Worm (Caenorhabditis elegans) whole organism, L3 larva: Measurements from ENCODE around the gene K07E8.6.

ENCODE experiments used
- R02D3.7 ChIP-seq: fragments of 150-350 bp; optimal IDR thresholded peaks from 2 replicates; lab custom pipeline; 2014; ENCODE audit warnings: missing biosample characterization, missing genetic modification characterization
- ZK546.5 ChIP-seq: sonication (generic microtip); optimal IDR thresholded peaks from 2 replicates; lab custom pipeline; 2017; ENCODE audit warnings: missing biosample characterization, missing genetic modification characterization
- aly-2 ChIP-seq: fragments of 150-350 bp; optimal IDR thresholded peaks from 2 replicates; lab custom pipeline; 2014; ENCODE audit warnings: missing biosample characterization, missing genetic modification characterization
- ceh-16 ChIP-seq: sonication (generic microtip); optimal IDR thresholded peaks from 2 replicates; lab custom pipeline; 2017; ENCODE audit warnings: missing biosample characterization, missing genetic modification characterization
- ceh-28 ChIP-seq: fragments of 150-350 bp; optimal IDR thresholded peaks from 2 replicates; lab custom pipeline; 2014; ENCODE audit warnings: missing biosample characterization, missing genetic modification reagents, missing genetic modification characterization
- ceh-82 ChIP-seq: fragments of 150-350 bp; optimal IDR thresholded peaks from 2 replicates; lab custom pipeline; 2014; ENCODE audit warnings: missing biosample characterization, missing genetic modification characterization
- ceh-9 ChIP-seq: sonication (generic microtip); optimal IDR thresholded peaks from 2 replicates; lab custom pipeline; 2018; ENCODE audit warnings: missing biosample characterization, missing genetic modification characterization
- daf-12 ChIP-seq: fragments of 150-350 bp; optimal IDR thresholded peaks from 2 replicates; lab custom pipeline; 2014; ENCODE audit warnings: missing biosample characterization, missing genetic modification reagents, missing genetic modification characterization
- egl-27 ChIP-seq: sonication (generic microtip); optimal IDR thresholded peaks from 4 replicates; lab custom pipeline; 2017; ENCODE audit warnings: missing biosample characterization, missing genetic modification reagents, missing genetic modification characterization
- egl-5 ChIP-seq: fragments of 150-350 bp; optimal IDR thresholded peaks from 2 replicates; lab custom pipeline; 2017; ENCODE audit warnings: missing biosample characterization, missing genetic modification reagents, missing genetic modification characterization, inconsistent platforms
- elt-2 ChIP-seq: sonication (generic microtip); optimal IDR thresholded peaks from 2 replicates; lab custom pipeline; 2016; ENCODE audit warnings: missing genetic modification reagents, mild to moderate bottlenecking, missing genetic modification characterization, missing compliant biosample characterization
- elt-3 ChIP-seq, 3 experiments: fragments of 150-350 bp in 1 of 3; sonication (generic microtip) in 2 of 3; optimal IDR thresholded peaks; 2 replicates in 2 of 3; 4 replicates in 1 of 3; lab custom pipeline; 2014 to 2017; ENCODE audit warnings: missing biosample characterization in 3 of 3, missing genetic modification characterization in 3 of 3
- eor-1 ChIP-seq, 2 experiments: fragments of 150-350 bp; optimal IDR thresholded peaks; 2 replicates each; lab custom pipeline; 2014 to 2018; ENCODE audit warnings: missing biosample characterization in 2 of 2, missing genetic modification characterization in 2 of 2
- fkh-10 ChIP-seq: sonication (generic microtip); optimal IDR thresholded peaks from 2 replicates; lab custom pipeline; 2017; ENCODE audit warnings: missing biosample characterization, missing genetic modification reagents, missing genetic modification characterization
- fkh-2 ChIP-seq: fragments of 150-350 bp; optimal IDR thresholded peaks from 2 replicates; lab custom pipeline; 2014; ENCODE audit warnings: missing biosample characterization, missing genetic modification reagents, missing genetic modification characterization
- fos-1 ChIP-seq: fragments of 150-350 bp; optimal IDR thresholded peaks from 2 replicates; lab custom pipeline; 2014; ENCODE audit warnings: missing biosample characterization, missing genetic modification characterization
- hmg-11 ChIP-seq: sonication (generic microtip); optimal IDR thresholded peaks from 2 replicates; lab custom pipeline; 2016; ENCODE audit warnings: missing genetic modification characterization, missing compliant biosample characterization
- jun-1 ChIP-seq: fragments of 150-350 bp; optimal IDR thresholded peaks from 2 replicates; lab custom pipeline; 2014; ENCODE audit warnings: missing biosample characterization, missing genetic modification reagents, missing genetic modification characterization
- lin-15B ChIP-seq: fragments of 150-350 bp; optimal IDR thresholded peaks from 2 replicates; lab custom pipeline; 2014; ENCODE audit warnings: missing biosample characterization, missing genetic modification characterization
- lin-39 ChIP-seq: fragments of 150-350 bp; optimal IDR thresholded peaks from 2 replicates; lab custom pipeline; 2018; ENCODE audit warnings: missing biosample characterization, missing genetic modification reagents, missing genetic modification characterization
- lsy-12 ChIP-seq: sonication (generic microtip); optimal IDR thresholded peaks from 2 replicates; lab custom pipeline; 2016; ENCODE audit warnings: mild to moderate bottlenecking, missing genetic modification characterization, missing compliant biosample characterization
- mdl-1 ChIP-seq: fragments of 150-350 bp; optimal IDR thresholded peaks from 2 replicates; lab custom pipeline; 2014; ENCODE audit warnings: missing biosample characterization, missing genetic modification characterization
- mml-1 ChIP-seq: fragments of 150-350 bp; sonication (generic microtip); optimal IDR thresholded peaks from 3 replicates; lab custom pipeline; 2014; ENCODE audit warnings: missing biosample characterization, missing genetic modification characterization
- nfya-1 ChIP-seq: sonication (generic microtip); optimal IDR thresholded peaks from 2 replicates; lab custom pipeline; 2017; ENCODE audit warnings: missing genetic modification characterization, mild to moderate bottlenecking, missing compliant biosample characterization, antibody characterized with exemption, moderate library complexity; ENCODE audit not compliant: insufficient read depth
- nhr-11 ChIP-seq: fragments of 150-350 bp; optimal IDR thresholded peaks from 2 replicates; lab custom pipeline; 2014; ENCODE audit warnings: missing biosample characterization, missing genetic modification characterization
- nhr-23 ChIP-seq: fragments of 150-350 bp; optimal IDR thresholded peaks from 2 replicates; lab custom pipeline; 2014; ENCODE audit warnings: missing biosample characterization, missing genetic modification reagents, missing genetic modification characterization
- nhr-237 ChIP-seq: fragments of 150-350 bp; optimal IDR thresholded peaks from 2 replicates; lab custom pipeline; 2014; ENCODE audit warnings: missing biosample characterization, missing genetic modification characterization
- nhr-25 ChIP-seq: sonication (generic microtip); optimal IDR thresholded peaks from 2 replicates; lab custom pipeline; 2017; ENCODE audit warnings: missing biosample characterization, missing genetic modification characterization
- nhr-28 ChIP-seq: fragments of 150-350 bp; optimal IDR thresholded peaks from 2 replicates; lab custom pipeline; 2014; ENCODE audit warnings: missing biosample characterization, missing genetic modification characterization
- nhr-43 ChIP-seq: sonication (generic microtip); optimal IDR thresholded peaks from 2 replicates; lab custom pipeline; 2016; ENCODE audit warnings: mild to moderate bottlenecking, missing genetic modification characterization, missing compliant biosample characterization; ENCODE audit not compliant: poor library complexity, severe bottlenecking
- nhr-77 ChIP-seq: fragments of 150-350 bp; optimal IDR thresholded peaks from 2 replicates; lab custom pipeline; 2014; ENCODE audit warnings: missing biosample characterization, missing genetic modification characterization
- pha-4 ChIP-seq: fragments of 150-350 bp; optimal IDR thresholded peaks from 2 replicates; lab custom pipeline; 2014; ENCODE audit warnings: missing biosample characterization, missing genetic modification reagents, missing genetic modification characterization
- pqm-1 ChIP-seq: fragments of 150-350 bp; optimal IDR thresholded peaks from 2 replicates; lab custom pipeline; 2017; ENCODE audit warnings: missing biosample characterization, missing genetic modification characterization, inconsistent platforms
- sea-2 ChIP-seq: fragments of 150-350 bp; sonication (generic microtip); optimal IDR thresholded peaks from 4 replicates; lab custom pipeline; 2014; ENCODE audit warnings: missing biosample characterization, missing genetic modification reagents, missing genetic modification characterization
- skn-1 ChIP-seq: fragments of 150-350 bp; optimal IDR thresholded peaks from 2 replicates; lab custom pipeline; 2014; ENCODE audit warnings: missing biosample characterization, missing genetic modification characterization
- snpc-4 ChIP-seq: fragments of 150-350 bp; optimal IDR thresholded peaks from 2 replicates; lab custom pipeline; 2014; ENCODE audit warnings: missing biosample characterization, missing genetic modification characterization
- tbx-2 ChIP-seq: sonication (generic microtip); optimal IDR thresholded peaks from 2 replicates; lab custom pipeline; 2016; ENCODE audit warnings: mild to moderate bottlenecking, missing genetic modification characterization, missing compliant biosample characterization
- unc-39 ChIP-seq: sonication (generic microtip); optimal IDR thresholded peaks from 4 replicates; lab custom pipeline; 2017; ENCODE audit warnings: missing biosample characterization, missing genetic modification characterization
- unc-62 ChIP-seq: fragments of 150-350 bp; sonication (generic microtip); optimal IDR thresholded peaks from 4 replicates; lab custom pipeline; 2014; ENCODE audit warnings: missing biosample characterization, missing genetic modification reagents, missing genetic modification characterization
- zag-1 ChIP-seq: fragments of 150-350 bp; optimal IDR thresholded peaks from 2 replicates; lab custom pipeline; 2014; ENCODE audit warnings: missing biosample characterization, missing genetic modification characterization
- ztf-11 ChIP-seq: fragments of 150-350 bp; optimal IDR thresholded peaks from 2 replicates; lab custom pipeline; 2014; ENCODE audit warnings: missing biosample characterization, missing genetic modification characterization
- ztf-4 ChIP-seq: fragments of 150-350 bp; optimal IDR thresholded peaks from 2 replicates; lab custom pipeline; 2014; ENCODE audit warnings: missing biosample characterization, missing genetic modification characterization

Gene K07E8.6

ce11 chrII:602969-603368, 36.4 kb downstream of the K07E8.6 start:
- TF ChIP-seq snpc-4 (tag; lab: Kevin White, UChicago) (peak; percentile 92), nhr-43 (tag; lab: Kevin White, UChicago) (no peak), lin-15B (tag; lab: Kevin White, UChicago) (peak; percentile 17), skn-1 (tag; lab: Kevin White, UChicago) (peak; percentile 28), lin-39 (tag; lab: Kevin White, UChicago) (peak; percentile 94), nfya-1 (tag; lab: Kevin White, UChicago) (peak; percentile 65), hmg-11 (peak; percentile 74), pha-4 (peak; percentile 34), nhr-23 (peak; percentile 65), ztf-11 (no peak), egl-5 (tag; lab: Kevin White, UChicago) (peak; percentile 20), R02D3.7 (tag; lab: Kevin White, UChicago) (no peak), pqm-1 (peak; percentile 8), ztf-4 (tag; lab: Kevin White, UChicago) (no peak), nhr-28 (no peak), ceh-16 (tag; lab: Kevin White, UChicago) (no peak), nhr-77 (no peak), daf-12 (tag; lab: Kevin White, UChicago) (no peak), egl-27 (tag; lab: Kevin White, UChicago) (no peak), ceh-28 (tag; lab: Kevin White, UChicago) (peak; percentile 19), nhr-237 (tag; lab: Kevin White, UChicago) (no peak), ceh-9 (tag; lab: Kevin White, UChicago) (no peak), eor-1 (tag; optimal IDR thresholded peaks at IDR 0.05; lab: Kevin White, UChicago) (no peak), elt-3 (tag; optimal IDR thresholded peaks at IDR 0.05; lab: Kevin White, UChicago) (no peak), zag-1 (tag; lab: Kevin White, UChicago) (no peak), nhr-25 (peak; percentile 23), unc-62 (peak; percentile 14)

ce11 chrII:602020-602419, 37.3 kb downstream of the K07E8.6 start, which contains the start of gene nhl-3:
TSS of gene nhl-3 (minus strand) at chrII:602120.
- TF ChIP-seq fkh-2 (tag; lab: Kevin White, UChicago): no peak
- TF ChIP-seq nhr-237 (tag; lab: Kevin White, UChicago): no peak
- no peak for TF ChIP-seq nhr-77
- no peak for TF ChIP-seq unc-39 (tag; lab: Kevin White, UChicago)
- TF ChIP-seq mml-1 (tag; lab: Kevin White, UChicago): no peak
- TF ChIP-seq mdl-1: no peak
- TF ChIP-seq ztf-4 (tag; lab: Kevin White, UChicago): no peak

- no peak for TF ChIP-seq lsy-12
- peak; percentile 28 for TF ChIP-seq pqm-1
- no peak for TF ChIP-seq elt-3 (tag; optimal IDR thresholded peaks at IDR 0.05; lab: Kevin White, UChicago)
- no peak for TF ChIP-seq ceh-16 (tag; lab: Kevin White, UChicago)
- no peak for TF ChIP-seq ceh-9 (tag; lab: Kevin White, UChicago)
- no peak for TF ChIP-seq nhr-23
- peak; percentile 92 for TF ChIP-seq pha-4
- TF ChIP-seq elt-2 (tag; lab: Kevin White, UChicago): peak; percentile 23
- TF ChIP-seq ZK546.5 (tag; lab: Kevin White, UChicago): no peak
- TF ChIP-seq fos-1: no peak
- TF ChIP-seq eor-1 (tag; optimal IDR thresholded peaks at IDR 0.05; lab: Kevin White, UChicago): no peak
- TF ChIP-seq nhr-77: no peak
- no peak for TF ChIP-seq fkh-10
- TF ChIP-seq snpc-4 (tag; lab: Kevin White, UChicago): no peak
- no peak for TF ChIP-seq fkh-2 (tag; lab: Kevin White, UChicago)
- TF ChIP-seq lin-39 (tag; lab: Kevin White, UChicago): peak; percentile 63
- TF ChIP-seq nhr-28: no peak
- no peak for TF ChIP-seq lin-15B (tag; lab: Kevin White, UChicago)
- TF ChIP-seq nhr-25: no peak
- no peak for TF ChIP-seq daf-12 (tag; lab: Kevin White, UChicago)
- TF ChIP-seq ztf-11: no peak
- TF ChIP-seq skn-1 (tag; lab: Kevin White, UChicago): peak; percentile 29
- no peak for TF ChIP-seq aly-2 (tag; lab: Kevin White, UChicago)
- no peak for TF ChIP-seq zag-1 (tag; lab: Kevin White, UChicago)
- TF ChIP-seq nhr-43 (tag; lab: Kevin White, UChicago): no peak
- no peak for TF ChIP-seq jun-1 (tag; lab: Kevin White, UChicago)
- TF ChIP-seq mdl-1: peak; percentile 15
- no peak for TF ChIP-seq ceh-82 (tag; lab: Kevin White, UChicago)
- no peak for TF ChIP-seq unc-62
- TF ChIP-seq hmg-11: peak; percentile 58
- no peak for TF ChIP-seq tbx-2 (tag; lab: Kevin White, UChicago)
- no peak for TF ChIP-seq sea-2 (GFP tag; lab: Kevin White, UChicago)
- TF ChIP-seq nfya-1 (tag; lab: Kevin White, UChicago): peak; percentile 63
- no peak for TF ChIP-seq nhr-11 (tag; lab: Kevin White, UChicago)
- peak; percentile 28 for TF ChIP-seq egl-5 (tag; lab: Kevin White, UChicago)
Observed at ce11 chrII:601305-601704, 38.1 kb downstream of the K07E8.6 start.
